Fruit fly (Drosophila melanogaster) whole organism: ENCODE data around the gene capu.

Experiments used
- CG8478 ChIP-seq: fragments of >200 bp; optimal IDR thresholded peaks from 2 replicates; lab custom pipeline; 2018; ENCODE audit warnings: inconsistent platforms
- usp ChIP-seq: fragments of >200 bp; optimal IDR thresholded peaks from 2 replicates; lab custom pipeline; 2017; ENCODE audit warnings: missing biosample characterization, missing genetic modification characterization, mixed read lengths

DNA sequence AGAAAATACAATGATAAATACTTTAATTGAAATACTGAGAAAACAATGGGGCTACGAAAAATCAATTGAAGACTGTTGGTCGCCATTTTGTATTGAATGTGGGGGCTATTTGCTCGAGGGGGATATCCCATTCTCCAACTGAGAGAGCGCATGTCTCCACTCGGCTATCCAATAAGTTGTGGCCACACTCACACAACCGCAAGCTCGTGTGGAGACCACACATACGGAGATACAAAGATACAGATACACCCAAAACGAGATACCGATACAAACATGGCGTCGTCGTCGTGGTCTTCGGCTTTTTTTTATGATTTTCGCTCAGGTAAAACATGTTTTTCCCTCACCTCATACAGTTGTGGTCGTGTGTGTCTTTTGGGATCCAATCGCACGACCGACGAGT is 67.4 kb downstream of the capu start:
- TF ChIP-seq CG8478 (lab: Kevin White, UChicago) (no peak), usp (GFP tag; lab: Kevin White, UChicago) (no peak)
